Fruit fly (Drosophila melanogaster) whole organism, embryonic: ENCODE measurements around the gene CG6656.
A peak's percentile ranks its signal among the peaks of the same experiment; 100 is the strongest.

ENCODE experiments used
- Ada2b ChIP-seq: fragments of 200-800 bp; sonication (Bioruptor generic); IDR thresholded peaks from 2 replicates; pipeline ENCODE4 v1.3.6; 2022; ENCODE audit warnings: missing biosample characterization, missing genetic modification characterization
- CG10366 ChIP-seq: fragments of 200-800 bp; sonication (Bioruptor generic); IDR thresholded peaks from 2 replicates; pipeline ENCODE4 v1.3.6; 2022; ENCODE audit warnings: missing biosample characterization, missing genetic modification characterization
- CG12155 ChIP-seq: fragments of 200-800 bp; sonication (Bioruptor generic); optimal IDR thresholded peaks from 3 replicates; lab custom pipeline; 2016; ENCODE audit warnings: missing biosample characterization, missing genetic modification characterization
- CG17612 ChIP-seq: fragments of 200-800 bp; sonication (Bioruptor generic); IDR thresholded peaks from 2 replicates; pipeline ENCODE4 v1.3.6; 2022; ENCODE audit warnings: missing biosample characterization, missing genetic modification characterization
- CG17912 ChIP-seq: fragments of 200-800 bp; sonication (Bioruptor generic); optimal IDR thresholded peaks from 2 replicates; lab custom pipeline; 2018; ENCODE audit warnings: missing biosample characterization, mild to moderate bottlenecking, missing genetic modification characterization
- CG2678 ChIP-seq: fragments of 200-800 bp; sonication (Bioruptor generic); optimal IDR thresholded peaks from 3 replicates; lab custom pipeline; 2019; ENCODE audit warnings: missing biosample characterization, mild to moderate bottlenecking, missing genetic modification characterization, moderate library complexity
- CG30020 ChIP-seq: fragments of 200-800 bp; optimal IDR thresholded peaks from 2 replicates; lab custom pipeline; 2019; ENCODE audit warnings: missing biosample characterization, mild to moderate bottlenecking, missing genetic modification characterization, moderate library complexity
- CG34422 ChIP-seq: fragments of 200-800 bp; sonication (Bioruptor generic); IDR thresholded peaks from 3 replicates; pipeline ENCODE4 v1.3.6; 2022; ENCODE audit warnings: missing biosample characterization, missing genetic modification characterization
- CG3995 ChIP-seq: fragments of 200-800 bp; sonication (Bioruptor generic); optimal IDR thresholded peaks from 3 replicates; lab custom pipeline; 2016; ENCODE audit warnings: missing biosample characterization, missing genetic modification characterization
- CG4328 ChIP-seq: fragments of 200-800 bp; sonication (Bioruptor generic); optimal IDR thresholded peaks from 3 replicates; lab custom pipeline; 2017; ENCODE audit warnings: missing biosample characterization, missing genetic modification reagents, missing genetic modification characterization
- CG4617 ChIP-seq: fragments of 200-800 bp; sonication (Bioruptor generic); optimal IDR thresholded peaks from 3 replicates; lab custom pipeline; 2016; ENCODE audit warnings: missing biosample characterization, missing genetic modification characterization, borderline replicate concordance
- CG5180 ChIP-seq: fragments of 200-800 bp; sonication (Bioruptor generic); optimal IDR thresholded peaks from 3 replicates; lab custom pipeline; 2017; ENCODE audit warnings: missing biosample characterization, missing genetic modification characterization, mild to moderate bottlenecking, moderate library complexity, missing genetic modification reagents
- CG6654 ChIP-seq: fragments of 200-800 bp; sonication (Bioruptor generic); optimal IDR thresholded peaks from 2 replicates; lab custom pipeline; 2017; ENCODE audit warnings: missing biosample characterization, mild to moderate bottlenecking, missing genetic modification characterization
- CG6813 ChIP-seq: fragments of 200-800 bp; sonication (Bioruptor generic); optimal IDR thresholded peaks from 2 replicates; lab custom pipeline; 2017; ENCODE audit warnings: missing biosample characterization, missing genetic modification characterization, mild to moderate bottlenecking, moderate library complexity, missing genetic modification reagents
- CG6854 ChIP-seq: fragments of 200-800 bp; sonication (Bioruptor generic); optimal IDR thresholded peaks from 3 replicates; lab custom pipeline; 2017; ENCODE audit warnings: missing biosample characterization, mild to moderate bottlenecking, missing genetic modification characterization
- CG8359 ChIP-seq: fragments of 200-800 bp; sonication (Bioruptor generic); optimal IDR thresholded peaks from 2 replicates; lab custom pipeline; 2017; ENCODE audit warnings: missing biosample characterization, mild to moderate bottlenecking, missing genetic modification characterization, borderline replicate concordance
- CG8924 ChIP-seq: fragments of 200-800 bp; optimal IDR thresholded peaks from 3 replicates; lab custom pipeline; 2019; ENCODE audit warnings: missing biosample characterization, mild to moderate bottlenecking, missing genetic modification characterization, moderate library complexity
- Chrac-16 ChIP-seq: fragments of 200-800 bp; sonication (Bioruptor generic); optimal IDR thresholded peaks from 3 replicates; lab custom pipeline; 2016; ENCODE audit warnings: missing biosample characterization, missing genetic modification characterization
- CkIIα-i1 ChIP-seq: fragments of 200-800 bp; sonication (Bioruptor generic); IDR thresholded peaks from 2 replicates; pipeline ENCODE4 v1.3.6; 2022; ENCODE audit warnings: missing biosample characterization, missing genetic modification characterization
- Doc3 ChIP-seq: fragments of 200-800 bp; sonication (Bioruptor generic); IDR thresholded peaks from 3 replicates; pipeline ENCODE4 v1.3.6; 2022; ENCODE audit warnings: missing biosample characterization, missing genetic modification characterization; ENCODE audit not compliant: partially characterized antibody
- Ets97D ChIP-seq: fragments of 200-800 bp; sonication (Bioruptor generic); optimal IDR thresholded peaks from 3 replicates; lab custom pipeline; 2016; ENCODE audit warnings: missing biosample characterization, missing genetic modification characterization
- HLHmδ ChIP-seq: fragments of 200-800 bp; sonication (Bioruptor generic); optimal IDR thresholded peaks from 2 replicates; lab custom pipeline; 2018; ENCODE audit warnings: missing biosample characterization, mild to moderate bottlenecking, missing genetic modification characterization, moderate library complexity
- MTF-1 ChIP-seq: fragments of 200-800 bp; sonication (Bioruptor generic); optimal IDR thresholded peaks from 2 replicates; lab custom pipeline; 2018; ENCODE audit warnings: missing biosample characterization, mild to moderate bottlenecking, missing genetic modification characterization, borderline replicate concordance
- Med ChIP-seq: fragments of 200-800 bp; sonication (Bioruptor generic); peaks from one replicate; lab custom pipeline; 2016; ENCODE audit warnings: missing biosample characterization, missing genetic modification characterization, mild to moderate bottlenecking, inconsistent platforms, moderate library complexity
- NK7.1 ChIP-seq: fragments of 200-800 bp; sonication (Bioruptor generic); optimal IDR thresholded peaks from 3 replicates; lab custom pipeline; 2016; ENCODE audit warnings: missing biosample characterization, missing genetic modification characterization
- Pdp1 ChIP-seq, 2 experiments: fragments of 200-800 bp; sonication (Bioruptor generic); optimal IDR thresholded peaks; 3 replicates each; lab custom pipeline; 2016; ENCODE audit warnings: missing biosample characterization in 2 of 2, missing genetic modification characterization in 2 of 2, mild to moderate bottlenecking in 1 of 2, moderate library complexity in 1 of 2
- Xbp1 ChIP-seq: fragments of 200-800 bp; sonication (Bioruptor generic); optimal IDR thresholded peaks from 3 replicates; lab custom pipeline; 2016; ENCODE audit warnings: missing biosample characterization, mild to moderate bottlenecking, missing genetic modification characterization
- ato ChIP-seq: fragments of 200-800 bp; sonication (Bioruptor generic); IDR thresholded peaks from 2 replicates; pipeline ENCODE4 v1.3.6; 2022; ENCODE audit warnings: missing biosample characterization, missing genetic modification characterization; ENCODE audit not compliant: partially characterized antibody
- bcd ChIP-seq: fragments of 200-800 bp; sonication (Bioruptor generic); optimal IDR thresholded peaks from 2 replicates; lab custom pipeline; 2017; ENCODE audit warnings: missing biosample characterization, mild to moderate bottlenecking, missing genetic modification characterization
- br ChIP-seq: fragments of >200 bp; optimal IDR thresholded peaks from 2 replicates; lab custom pipeline; 2017
- bsh ChIP-seq, 2 experiments: fragments of 200-800 bp; sonication (Bioruptor generic); optimal IDR thresholded peaks; 2 replicates each; lab custom pipeline; 2017 to 2018; ENCODE audit warnings: mild to moderate bottlenecking in 2 of 2, missing biosample characterization in 2 of 2, missing genetic modification characterization in 2 of 2, moderate library complexity in 1 of 2
- chn ChIP-seq: fragments of 200-800 bp; sonication (Bioruptor generic); optimal IDR thresholded peaks from 2 replicates; lab custom pipeline; 2016; ENCODE audit warnings: missing biosample characterization, missing genetic modification characterization
- dmrt99B ChIP-seq: fragments of 200-800 bp; sonication (Bioruptor generic); optimal IDR thresholded peaks from 2 replicates; lab custom pipeline; 2018; ENCODE audit warnings: missing biosample characterization, mild to moderate bottlenecking, missing genetic modification characterization, moderate library complexity
- eve ChIP-seq, 2 experiments: fragments of >200 bp; optimal IDR thresholded peaks; 2 replicates each; lab custom pipeline; 2017; ENCODE audit warnings: missing biosample characterization in 2 of 2, missing genetic modification characterization in 2 of 2
- gt ChIP-seq: fragments of 200-800 bp; sonication (Bioruptor generic); IDR thresholded peaks from 2 replicates; pipeline ENCODE4 v1.3.6; 2022; ENCODE audit warnings: missing biosample characterization, missing genetic modification characterization
- insv ChIP-seq, 2 experiments: fragments of 200-800 bp; sonication (Bioruptor generic); optimal IDR thresholded peaks; 3 replicates each; lab custom pipeline; 2016 to 2018; ENCODE audit warnings: missing biosample characterization in 2 of 2, missing genetic modification characterization in 2 of 2
- jumu ChIP-seq: fragments of 200-800 bp; sonication (Bioruptor generic); optimal IDR thresholded peaks from 3 replicates; lab custom pipeline; 2016; ENCODE audit warnings: missing biosample characterization, missing genetic modification characterization
- kah ChIP-seq: fragments of 200-800 bp; sonication (Bioruptor generic); optimal IDR thresholded peaks from 2 replicates; lab custom pipeline; 2018; ENCODE audit warnings: missing biosample characterization, mild to moderate bottlenecking, missing genetic modification characterization
- luna ChIP-seq: fragments of 200-800 bp; sonication (Bioruptor generic); optimal IDR thresholded peaks from 2 replicates; lab custom pipeline; 2016; ENCODE audit warnings: missing biosample characterization, missing genetic modification characterization
- peb ChIP-seq: fragments of 200-800 bp; sonication (Bioruptor generic); IDR thresholded peaks from 2 replicates; pipeline ENCODE4 v1.3.6; 2022; ENCODE audit warnings: missing biosample characterization, missing genetic modification characterization
- pfk ChIP-seq: fragments of 200-800 bp; sonication (Bioruptor generic); optimal IDR thresholded peaks from 2 replicates; lab custom pipeline; 2018; ENCODE audit warnings: missing biosample characterization, mild to moderate bottlenecking, missing genetic modification characterization, moderate library complexity
- pnt ChIP-seq: fragments of 200-800 bp; sonication (Bioruptor generic); optimal IDR thresholded peaks from 3 replicates; lab custom pipeline; 2016; ENCODE audit warnings: missing biosample characterization, missing genetic modification characterization
- slbo ChIP-seq: fragments of 200-800 bp; sonication (Bioruptor generic); IDR thresholded peaks from 2 replicates; pipeline ENCODE4 v1.3.6; 2022; ENCODE audit warnings: missing biosample characterization, missing genetic modification characterization
- tin ChIP-seq: fragments of 200-800 bp; sonication (Bioruptor generic); optimal IDR thresholded peaks from 3 replicates; lab custom pipeline; 2016; ENCODE audit warnings: missing biosample characterization, missing genetic modification characterization
- tio ChIP-seq: fragments of 200-800 bp; sonication (Bioruptor generic); optimal IDR thresholded peaks from 2 replicates; lab custom pipeline; 2017; ENCODE audit warnings: missing biosample characterization, missing genetic modification characterization, inconsistent platforms
- unc-4 ChIP-seq: fragments of 200-800 bp; sonication (Bioruptor generic); IDR thresholded peaks from 2 replicates; pipeline ENCODE4 v1.3.6; 2022; ENCODE audit warnings: missing biosample characterization, missing genetic modification characterization; ENCODE audit not compliant: partially characterized antibody
- unpg ChIP-seq: fragments of 200-800 bp; sonication (Bioruptor generic); optimal IDR thresholded peaks from 3 replicates; lab custom pipeline; 2018; ENCODE audit warnings: missing biosample characterization, mild to moderate bottlenecking, missing genetic modification characterization, moderate library complexity
- yki ChIP-seq: fragments of >200 bp; optimal IDR thresholded peaks from 3 replicates; lab custom pipeline; 2018
- zfh2 ChIP-seq: fragments of 200-800 bp; sonication (Bioruptor generic); optimal IDR thresholded peaks from 2 replicates; lab custom pipeline; 2016; ENCODE audit warnings: missing biosample characterization, missing genetic modification characterization

Gene CG6656

dm6 chr3R:21856098-21856872 is 18.8 kb upstream of the CG6656 start, which contains the start of gene glec (continued):
- TF ChIP-seq CG30020 (tag; lab: Kevin White, UChicago) = no peak
- peak; percentile 36 for TF ChIP-seq CG6854
- no peak for TF ChIP-seq gt
- no peak for TF ChIP-seq CG6813 (GFP tag; lab: Kevin White, UChicago)
- no peak for TF ChIP-seq peb (GFP tag; lab: Robert Waterston, UW)
- TF ChIP-seq pfk (GFP tag; lab: Kevin White, UChicago) = peak; percentile 53
- TF ChIP-seq Ets97D = no peak
- peak; percentile 46 for TF ChIP-seq Chrac-16 (GFP tag; lab: Kevin White, UChicago)
- no peak for TF ChIP-seq pnt
- no peak for TF ChIP-seq CG6654 (GFP tag; lab: Kevin White, UChicago)
- no peak for TF ChIP-seq CG8359 (GFP tag; lab: Kevin White, UChicago)
- no peak for TF ChIP-seq CG2678 (tag; lab: Kevin White, UChicago)
- TF ChIP-seq unpg = no peak
- no peak for TF ChIP-seq bcd (GFP tag; lab: Kevin White, UChicago)
- peak; percentile 46 for TF ChIP-seq unc-4 (GFP tag; lab: Robert Waterston, UW)
- peak in 1 of 2 experiments; percentile 93 for TF ChIP-seq eve (GFP tag; optimal IDR thresholded peaks at IDR 0.05; lab: Kevin White, UChicago)
- no peak for TF ChIP-seq br (lab: Kevin White, UChicago)
- TF ChIP-seq dmrt99B = peak; percentile 21
- TF ChIP-seq Ada2b = 0 out of 2 replicates have a peak, but pooled peaks have one; percentile 4
- TF ChIP-seq yki = no peak
- TF ChIP-seq CkIIα-i1 (GFP tag; lab: Robert Waterston, UW) = no peak
- TF ChIP-seq CG4328 (GFP tag; lab: Kevin White, UChicago) = no peak
- TF ChIP-seq kah (GFP tag; lab: Kevin White, UChicago) = no peak
- no peak for TF ChIP-seq CG5180
- peak in 1 of 2 experiments; percentile 8 for TF ChIP-seq bsh (GFP tag; optimal IDR thresholded peaks at IDR 0.05; lab: Kevin White, UChicago)
- no peak for TF ChIP-seq tin
- no peak for TF ChIP-seq CG3995 (GFP tag; lab: Kevin White, UChicago)
- TF ChIP-seq insv (GFP tag; optimal IDR thresholded peaks at IDR 0.05; lab: Kevin White, UChicago) = peak in 1 of 2 experiments; percentile 41
- no peak for TF ChIP-seq zfh2 (GFP tag; lab: Kevin White, UChicago)
- TF ChIP-seq Xbp1 (GFP tag; lab: Kevin White, UChicago) = peak; percentile 31
- TF ChIP-seq MTF-1 (GFP tag; lab: Kevin White, UChicago) = peak; percentile 67
- peak; percentile 46; the same call in 1 of the 2 replicates for TF ChIP-seq slbo (GFP tag; lab: Robert Waterston, UW)
- TF ChIP-seq NK7.1 (GFP tag; lab: Kevin White, UChicago) = no peak
- TF ChIP-seq CG10366 = no peak
- peak; percentile 93 for TF ChIP-seq Med (GFP tag; lab: Kevin White, UChicago)
- TF ChIP-seq CG17912 = peak; percentile 45
- TF ChIP-seq chn = peak; percentile 8
- no peak for TF ChIP-seq CG12155 (GFP tag; lab: Kevin White, UChicago)
- TF ChIP-seq Pdp1 (GFP tag; optimal IDR thresholded peaks at IDR 0.05; lab: Kevin White, UChicago) = peak in 1 of 2 experiments; percentile 54
- peak; percentile 78 for TF ChIP-seq ato (GFP tag; lab: Robert Waterston, UW)
- TF ChIP-seq HLHmδ (GFP tag; lab: Kevin White, UChicago) = peak; percentile 87
- peak; percentile 65; the same call in 1 of the 3 replicates for TF ChIP-seq CG34422 (GFP tag; lab: Robert Waterston, UW)
- TF ChIP-seq CG4617 = no peak
- TF ChIP-seq CG17612 (GFP tag; lab: Robert Waterston, UW) = no peak
- 0 out of 3 replicates have a peak, but pooled peaks have one; percentile 24 for TF ChIP-seq Doc3
- TF ChIP-seq CG8924 (tag; lab: Kevin White, UChicago) = peak; percentile 52
- TF ChIP-seq tio (GFP tag; lab: Kevin White, UChicago) = peak; percentile 55
- no peak for TF ChIP-seq luna (GFP tag; lab: Kevin White, UChicago)
- no peak for TF ChIP-seq jumu (GFP tag; lab: Kevin White, UChicago)
